Fruit fly (Drosophila melanogaster): Measurements from ENCODE around the gene bves.
A peak's percentile ranks its signal among the peaks of the same experiment; 100 is the strongest.

Gene bves

dm6 chrX:21053849-21054581 lies at the start of gene bves, which contains the start of gene Stt3A (continued):
- peak; percentile 99 for TF ChIP-seq CG2875 (GFP tag; optimal IDR thresholded peaks at IDR 0.05)
- peak; percentile 99 for TF ChIP-seq CG15269 (tag; optimal IDR thresholded peaks at IDR 0.05)
- peak; percentile 99 for TF ChIP-seq PHDP (tag; optimal IDR thresholded peaks at IDR 0.05)
- TF ChIP-seq Abd-B (GFP tag; optimal IDR thresholded peaks at IDR 0.05), result peak; percentile 94
- TF ChIP-seq CG12155 (GFP tag; optimal IDR thresholded peaks at IDR 0.05), result peak; percentile 96
- peak; percentile 97 for TF ChIP-seq E2f1 (GFP tag; IDR thresholded peaks at IDR 0.05)
- peak; percentile 98 for TF ChIP-seq Drgx (GFP tag; IDR thresholded peaks at IDR 0.05)
- TF ChIP-seq gcm2 (GFP tag; optimal IDR thresholded peaks at IDR 0.05), result peak; percentile 96
- peak; percentile 99 for TF ChIP-seq zfh1 (GFP tag; IDR thresholded peaks at IDR 0.05)
- peak; percentile 99 for TF ChIP-seq CG12219 (GFP tag; optimal IDR thresholded peaks at IDR 0.05)
- TF ChIP-seq CG42726 (GFP tag; IDR thresholded peaks at IDR 0.05; ENCODE audit: partially characterized antibody), result peak; percentile 53; the same call in 1 of the 2 replicates
- TF ChIP-seq CG5180 (GFP tag; optimal IDR thresholded peaks at IDR 0.05), result peak; percentile 92
- no peak for TF ChIP-seq pita (GFP tag; optimal IDR thresholded peaks at IDR 0.05)
- peak; percentile 79 for TF ChIP-seq Lim3 (GFP tag; IDR thresholded peaks at IDR 0.05)
- TF ChIP-seq ato (GFP tag; IDR thresholded peaks at IDR 0.05; ENCODE audit: partially characterized antibody), result peak; percentile 25
- TF ChIP-seq CG4328 (GFP tag; optimal IDR thresholded peaks at IDR 0.05), result peak; percentile 96
- TF ChIP-seq CG1832 (GFP tag; optimal IDR thresholded peaks at IDR 0.05), result peak; percentile 36
- TF ChIP-seq mld (GFP tag; IDR thresholded peaks at IDR 0.05; ENCODE audit: partially characterized antibody), result peak; percentile 52; the same call in 2 of the 3 replicates
- peak; percentile 97 for TF ChIP-seq bcd (GFP tag; optimal IDR thresholded peaks at IDR 0.05)
- TF ChIP-seq dati (GFP tag; IDR thresholded peaks at IDR 0.05), result peak; percentile 81
- peak; percentile 95 for TF ChIP-seq CG4617 (GFP tag; optimal IDR thresholded peaks at IDR 0.05; ENCODE audit: borderline replicate concordance)
- TF ChIP-seq MESR4 (GFP tag; optimal IDR thresholded peaks at IDR 0.05), result peak; percentile 80
- TF ChIP-seq CG3065 (GFP tag; optimal IDR thresholded peaks at IDR 0.05), result peak; percentile 94
- peak; percentile 95 for TF ChIP-seq CG7372 (GFP tag; IDR thresholded peaks at IDR 0.05)
- peak; percentile 99 for TF ChIP-seq unpg (GFP tag; optimal IDR thresholded peaks at IDR 0.05)
- TF ChIP-seq CG2712 (tag; optimal IDR thresholded peaks at IDR 0.05), result peak; percentile 99
- TF ChIP-seq CG15696 (tag; optimal IDR thresholded peaks at IDR 0.05), result peak; percentile 97
- peak; percentile 98 for TF ChIP-seq Meics (GFP tag; optimal IDR thresholded peaks at IDR 0.05)
- peak; percentile 97 for TF ChIP-seq CG1233 (GFP tag; optimal IDR thresholded peaks at IDR 0.05)
- TF ChIP-seq Optix (GFP tag; IDR thresholded peaks at IDR 0.05), result peak; percentile 96
- peak; percentile 94 for TF ChIP-seq CG1603 (tag; optimal IDR thresholded peaks at IDR 0.05)
- TF ChIP-seq HLH4C (GFP tag; IDR thresholded peaks at IDR 0.05; ENCODE audit: partially characterized antibody), result peak; percentile 62; the same call in 2 of the 3 replicates
- TF ChIP-seq CG14710 (tag; optimal IDR thresholded peaks at IDR 0.05), result peak; percentile 96
- TF ChIP-seq jumu (GFP tag; optimal IDR thresholded peaks at IDR 0.05), result peak; percentile 98
- TF ChIP-seq CG17912 (GFP tag; optimal IDR thresholded peaks at IDR 0.05), result peak; percentile 92
- peak; percentile 99 for TF ChIP-seq Hsf (GFP tag; optimal IDR thresholded peaks at IDR 0.05)
- TF ChIP-seq sug (tag; optimal IDR thresholded peaks at IDR 0.05), result peak; percentile 94
- peak; percentile 97 for TF ChIP-seq Awh (GFP tag; IDR thresholded peaks at IDR 0.05)
- peak; percentile 96 for TF ChIP-seq CG7987 (GFP tag; optimal IDR thresholded peaks at IDR 0.05)
- TF ChIP-seq fd96Cb (tag; optimal IDR thresholded peaks at IDR 0.05), result peak; percentile 97
- peak; percentile 97 for TF ChIP-seq CG6683 (GFP tag; optimal IDR thresholded peaks at IDR 0.05)

Measured in whole organism, embryonic.